Worm (Caenorhabditis elegans) whole organism, L4/young adult: ENCODE data around the gene nlf-1.

Source experiments
- W03F9.2 ChIP-seq: fragments of 150-350 bp; optimal IDR thresholded peaks from 2 replicates; lab custom pipeline; 2014; ENCODE audit warnings: missing biosample characterization, missing genetic modification characterization
- dao-5 ChIP-seq: sonication (generic microtip); optimal IDR thresholded peaks from 2 replicates; lab custom pipeline; 2016; ENCODE audit warnings: missing genotype, missing genetic modification characterization, moderate library complexity, missing compliant biosample characterization
- him-1 ChIP-seq: sonication (generic microtip); optimal IDR thresholded peaks from 2 replicates; lab custom pipeline; 2016; ENCODE audit warnings: missing genotype, missing genetic modification reagents, missing genetic modification characterization, missing compliant biosample characterization

- TF ChIP-seq him-1, result no peak
- no peak for TF ChIP-seq dao-5 (tag; lab: Kevin White, UChicago)
- TF ChIP-seq W03F9.2 (tag; lab: Kevin White, UChicago), result no peak
Observed at ce11 chrX:1035039-1035598, 17.8 kb upstream of the nlf-1 start, which contains the start of the genes stau-1 and sec-22.
